Fruit fly (Drosophila melanogaster): Measurements from ENCODE around the gene how.

dm6 chr3R:22053740-22054139 is 11.7 kb downstream of the how start:
- no peak for TF ChIP-seq ttk (optimal IDR thresholded peaks at IDR 0.05)
- no peak for TF ChIP-seq Sin3A (optimal IDR thresholded peaks at IDR 0.05)

All from Kc167 (cell line).